Fruit fly (Drosophila melanogaster) whole organism, embryonic: ENCODE results near the gene Syx1A.

Experiments used
- Abd-B ChIP-seq: fragments of 200-800 bp; sonication (Bioruptor generic); optimal IDR thresholded peaks from 2 replicates; lab custom pipeline; 2018; ENCODE audit warnings: missing biosample characterization, mild to moderate bottlenecking, missing genetic modification characterization, moderate library complexity
- Ada2b ChIP-seq: fragments of 200-800 bp; sonication (Bioruptor generic); IDR thresholded peaks from 2 replicates; pipeline ENCODE4 v1.3.6; 2022; ENCODE audit warnings: missing biosample characterization, missing genetic modification characterization
- Bgb ChIP-seq: fragments of 200-800 bp; sonication (Bioruptor generic); IDR thresholded peaks from 2 replicates; pipeline ENCODE4 v1.3.6; 2022; ENCODE audit warnings: missing biosample characterization, missing genetic modification characterization; ENCODE audit not compliant: partially characterized antibody
- BtbVII ChIP-seq: fragments of 200-800 bp; sonication (Bioruptor generic); optimal IDR thresholded peaks from 3 replicates; lab custom pipeline; 2017; ENCODE audit warnings: missing biosample characterization, mild to moderate bottlenecking, missing genetic modification characterization
- CG10209 ChIP-seq: fragments of 200-800 bp; sonication (Bioruptor generic); optimal IDR thresholded peaks from 3 replicates; lab custom pipeline; 2017; ENCODE audit warnings: missing biosample characterization, mild to moderate bottlenecking, missing genetic modification characterization, missing genetic modification reagents
- CG10274 ChIP-seq: fragments of 200-800 bp; sonication (Bioruptor generic); optimal IDR thresholded peaks from 3 replicates; lab custom pipeline; 2017; ENCODE audit warnings: missing biosample characterization, mild to moderate bottlenecking, missing genetic modification characterization
- CG12236 ChIP-seq: fragments of 200-800 bp; sonication (Bioruptor generic); optimal IDR thresholded peaks from 2 replicates; lab custom pipeline; 2016; ENCODE audit warnings: missing biosample characterization, missing genetic modification characterization
- CG12942 ChIP-seq: fragments of 200-800 bp; sonication (Bioruptor generic); optimal IDR thresholded peaks from 3 replicates; lab custom pipeline; 2016; ENCODE audit warnings: missing biosample characterization, missing genetic modification characterization
- CG1529 ChIP-seq: fragments of 200-800 bp; sonication (Bioruptor generic); optimal IDR thresholded peaks from 3 replicates; lab custom pipeline; 2018; ENCODE audit warnings: missing biosample characterization, missing genetic modification characterization
- CG16813 ChIP-seq: fragments of 200-800 bp; sonication (Bioruptor generic); IDR thresholded peaks from 3 replicates; pipeline ENCODE4 v1.3.6; 2022; ENCODE audit warnings: missing biosample characterization, missing genetic modification characterization; ENCODE audit not compliant: partially characterized antibody
- CG18764 ChIP-seq: fragments of 200-800 bp; sonication (Bioruptor generic); optimal IDR thresholded peaks from 3 replicates; lab custom pipeline; 2016; ENCODE audit warnings: missing biosample characterization, missing genetic modification characterization
- CG2129 ChIP-seq: fragments of 200-800 bp; sonication (Bioruptor generic); IDR thresholded peaks from 2 replicates; pipeline ENCODE4 v1.3.6; 2022; ENCODE audit warnings: missing biosample characterization, missing genetic modification characterization; ENCODE audit not compliant: partially characterized antibody
- CG31388 ChIP-seq: fragments of 200-800 bp; sonication (Bioruptor generic); optimal IDR thresholded peaks from 2 replicates; lab custom pipeline; 2016; ENCODE audit warnings: missing biosample characterization, missing genetic modification characterization
- CG6765 ChIP-seq: fragments of 200-800 bp; sonication (Bioruptor generic); optimal IDR thresholded peaks from 3 replicates; lab custom pipeline; 2017; ENCODE audit warnings: missing biosample characterization, mild to moderate bottlenecking, missing genetic modification characterization
- CG6791 ChIP-seq: fragments of 200-800 bp; sonication (Bioruptor generic); IDR thresholded peaks from 3 replicates; pipeline ENCODE4 v1.3.6; 2022; ENCODE audit warnings: missing biosample characterization, missing genetic modification characterization; ENCODE audit not compliant: partially characterized antibody
- CG7271 ChIP-seq: fragments of 200-800 bp; sonication (Bioruptor generic); optimal IDR thresholded peaks from 2 replicates; lab custom pipeline; 2018; ENCODE audit warnings: missing biosample characterization, mild to moderate bottlenecking, missing genetic modification characterization, moderate library complexity
- CG7745 ChIP-seq: fragments of 200-800 bp; sonication (Bioruptor generic); optimal IDR thresholded peaks from 2 replicates; lab custom pipeline; 2018; ENCODE audit warnings: missing biosample characterization, mild to moderate bottlenecking, missing genetic modification characterization, moderate library complexity
- CkIIα-i1 ChIP-seq: fragments of 200-800 bp; sonication (Bioruptor generic); IDR thresholded peaks from 2 replicates; pipeline ENCODE4 v1.3.6; 2022; ENCODE audit warnings: missing biosample characterization, missing genetic modification characterization
- D19A ChIP-seq: fragments of 200-800 bp; optimal IDR thresholded peaks from 3 replicates; lab custom pipeline; 2019; ENCODE audit warnings: missing biosample characterization, mild to moderate bottlenecking, missing genetic modification characterization, moderate library complexity
- Dbx ChIP-seq: fragments of 200-800 bp; sonication (Bioruptor generic); IDR thresholded peaks from 3 replicates; pipeline ENCODE4 v1.3.6; 2022; ENCODE audit warnings: missing biosample characterization, missing genetic modification characterization
- Hr78 ChIP-seq, 2 experiments: fragments of 200-800 bp in 1 of 2; fragments of >200 bp in 1 of 2; sonication (Bioruptor generic) in 1 of 2; optimal IDR thresholded peaks; 2 replicates each; lab custom pipeline; 2017 to 2019; ENCODE audit warnings: missing biosample characterization in 2 of 2, missing genetic modification characterization in 2 of 2, mild to moderate bottlenecking in 1 of 2, moderate library complexity in 1 of 2
- Hsf ChIP-seq: fragments of 200-800 bp; sonication (Bioruptor generic); optimal IDR thresholded peaks from 3 replicates; lab custom pipeline; 2016; ENCODE audit warnings: missing biosample characterization, missing genetic modification characterization
- MESR4 ChIP-seq: fragments of 200-800 bp; sonication (Bioruptor generic); optimal IDR thresholded peaks from 2 replicates; lab custom pipeline; 2018; ENCODE audit warnings: missing biosample characterization, mild to moderate bottlenecking, missing genetic modification characterization, moderate library complexity
- Nf-YB ChIP-seq: fragments of 200-800 bp; sonication (Bioruptor generic); optimal IDR thresholded peaks from 3 replicates; lab custom pipeline; 2019; ENCODE audit warnings: missing biosample characterization, mild to moderate bottlenecking, missing genetic modification characterization, moderate library complexity
- NfI ChIP-seq: fragments of 200-800 bp; sonication (Bioruptor generic); optimal IDR thresholded peaks from 3 replicates; lab custom pipeline; 2018; ENCODE audit warnings: missing biosample characterization, mild to moderate bottlenecking, missing genetic modification characterization, moderate library complexity
- Sin3A ChIP-seq: fragments of >200 bp; optimal IDR thresholded peaks from 2 replicates; lab custom pipeline; 2018
- bigmax ChIP-seq: fragments of 200-800 bp; sonication (Bioruptor generic); optimal IDR thresholded peaks from 2 replicates; lab custom pipeline; 2018; ENCODE audit warnings: missing biosample characterization, mild to moderate bottlenecking, missing genetic modification characterization
- bowl ChIP-seq: fragments of 200-800 bp; sonication (Bioruptor generic); IDR thresholded peaks from 2 replicates; pipeline ENCODE4 v1.3.6; 2022; ENCODE audit warnings: missing biosample characterization, missing genetic modification characterization
- cad ChIP-seq: fragments of >200 bp; optimal IDR thresholded peaks from 2 replicates; lab custom pipeline; 2017; ENCODE audit warnings: missing biosample characterization, missing genetic modification characterization
- crp ChIP-seq, 2 experiments: fragments of 200-800 bp; sonication (Bioruptor generic); optimal IDR thresholded peaks; 2 replicates in 1 of 2; 3 replicates in 1 of 2; lab custom pipeline; 2017; ENCODE audit warnings: missing biosample characterization in 2 of 2, missing genetic modification characterization in 2 of 2, mild to moderate bottlenecking in 1 of 2, moderate library complexity in 1 of 2
- cwo ChIP-seq: fragments of 200-800 bp; sonication (Bioruptor generic); optimal IDR thresholded peaks from 3 replicates; lab custom pipeline; 2017; ENCODE audit warnings: missing biosample characterization, missing genetic modification characterization, mild to moderate bottlenecking, moderate library complexity, missing genetic modification reagents
- exex ChIP-seq: fragments of 200-800 bp; sonication (Bioruptor generic); optimal IDR thresholded peaks from 4 replicates; lab custom pipeline; 2018; ENCODE audit warnings: missing biosample characterization, mild to moderate bottlenecking, missing genetic modification characterization, moderate library complexity
- gfzf ChIP-seq: fragments of 200-800 bp; sonication (Bioruptor generic); optimal IDR thresholded peaks from 2 replicates; lab custom pipeline; 2016; ENCODE audit warnings: missing biosample characterization, mild to moderate bottlenecking, missing genetic modification characterization, moderate library complexity
- grau ChIP-seq: fragments of 200-800 bp; optimal IDR thresholded peaks from 3 replicates; lab custom pipeline; 2019; ENCODE audit warnings: missing biosample characterization, mild to moderate bottlenecking, missing genetic modification characterization, moderate library complexity
- h ChIP-seq: fragments of >200 bp; optimal IDR thresholded peaks from 2 replicates; lab custom pipeline; 2017
- inv ChIP-seq: fragments of 200-800 bp; sonication (Bioruptor generic); IDR thresholded peaks from 2 replicates; pipeline ENCODE4 v1.3.6; 2022; ENCODE audit warnings: missing biosample characterization, missing genetic modification characterization; ENCODE audit not compliant: partially characterized antibody
- phol ChIP-seq: fragments of 200-800 bp; sonication (Bioruptor generic); optimal IDR thresholded peaks from 3 replicates; lab custom pipeline; 2018; ENCODE audit warnings: missing biosample characterization, mild to moderate bottlenecking, missing genetic modification characterization, moderate library complexity
- ro ChIP-seq: fragments of 200-800 bp; sonication (Bioruptor generic); IDR thresholded peaks from 2 replicates; pipeline ENCODE4 v1.3.6; 2022; ENCODE audit warnings: missing biosample characterization, missing genetic modification characterization
- sc ChIP-seq, 3 experiments: fragments of >200 bp in 2 of 3; fragments of 200-800 bp in 1 of 3; sonication (Bioruptor generic) in 1 of 3; optimal IDR thresholded peaks; 2 replicates in 2 of 3; 3 replicates in 1 of 3; lab custom pipeline; 2017; ENCODE audit warnings: mild to moderate bottlenecking in 1 of 3, missing biosample characterization in 1 of 3, missing genetic modification characterization in 1 of 3, missing genetic modification reagents in 1 of 3
- schlank ChIP-seq: fragments of 200-800 bp; sonication (Bioruptor generic); optimal IDR thresholded peaks from 2 replicates; lab custom pipeline; 2018; ENCODE audit warnings: missing biosample characterization, mild to moderate bottlenecking, missing genetic modification characterization
- sob ChIP-seq: fragments of 200-800 bp; sonication (Bioruptor generic); IDR thresholded peaks from 2 replicates; pipeline ENCODE4 v1.3.6; 2022; ENCODE audit warnings: missing biosample characterization, missing genetic modification characterization
- sr ChIP-seq: fragments of 200-800 bp; sonication (Bioruptor generic); IDR thresholded peaks from 3 replicates; pipeline ENCODE4 v1.3.6; 2022; ENCODE audit warnings: missing biosample characterization, missing genetic modification characterization
- tap ChIP-seq: fragments of 200-800 bp; optimal IDR thresholded peaks from 3 replicates; lab custom pipeline; 2019; ENCODE audit warnings: missing biosample characterization, mild to moderate bottlenecking, missing genetic modification characterization, moderate library complexity
- tll ChIP-seq, 2 experiments: fragments of 200-800 bp in 1 of 2; fragments of >200 bp in 1 of 2; sonication (Bioruptor generic) in 1 of 2; optimal IDR thresholded peaks; 2 replicates each; lab custom pipeline; 2017 to 2019; ENCODE audit warnings: missing biosample characterization in 2 of 2, missing genetic modification characterization in 2 of 2, mild to moderate bottlenecking in 1 of 2, moderate library complexity in 1 of 2
- trh ChIP-seq: fragments of 200-800 bp; sonication (Bioruptor generic); optimal IDR thresholded peaks from 2 replicates; lab custom pipeline; 2016; ENCODE audit warnings: missing biosample characterization, missing genetic modification characterization
- usp ChIP-seq: fragments of >200 bp; optimal IDR thresholded peaks from 2 replicates; lab custom pipeline; 2017; ENCODE audit warnings: missing biosample characterization, missing genetic modification characterization
- vnd ChIP-seq: fragments of 200-800 bp; sonication (Bioruptor generic); IDR thresholded peaks from 3 replicates; pipeline ENCODE4 v1.3.6; 2022; ENCODE audit warnings: missing biosample characterization, missing genetic modification characterization; ENCODE audit not compliant: partially characterized antibody
- vvl ChIP-seq: fragments of 200-800 bp; sonication (Bioruptor generic); IDR thresholded peaks from 2 replicates; pipeline ENCODE4 v1.3.6; 2022; ENCODE audit warnings: missing biosample characterization, missing genetic modification characterization

Gene Syx1A

DNA sequence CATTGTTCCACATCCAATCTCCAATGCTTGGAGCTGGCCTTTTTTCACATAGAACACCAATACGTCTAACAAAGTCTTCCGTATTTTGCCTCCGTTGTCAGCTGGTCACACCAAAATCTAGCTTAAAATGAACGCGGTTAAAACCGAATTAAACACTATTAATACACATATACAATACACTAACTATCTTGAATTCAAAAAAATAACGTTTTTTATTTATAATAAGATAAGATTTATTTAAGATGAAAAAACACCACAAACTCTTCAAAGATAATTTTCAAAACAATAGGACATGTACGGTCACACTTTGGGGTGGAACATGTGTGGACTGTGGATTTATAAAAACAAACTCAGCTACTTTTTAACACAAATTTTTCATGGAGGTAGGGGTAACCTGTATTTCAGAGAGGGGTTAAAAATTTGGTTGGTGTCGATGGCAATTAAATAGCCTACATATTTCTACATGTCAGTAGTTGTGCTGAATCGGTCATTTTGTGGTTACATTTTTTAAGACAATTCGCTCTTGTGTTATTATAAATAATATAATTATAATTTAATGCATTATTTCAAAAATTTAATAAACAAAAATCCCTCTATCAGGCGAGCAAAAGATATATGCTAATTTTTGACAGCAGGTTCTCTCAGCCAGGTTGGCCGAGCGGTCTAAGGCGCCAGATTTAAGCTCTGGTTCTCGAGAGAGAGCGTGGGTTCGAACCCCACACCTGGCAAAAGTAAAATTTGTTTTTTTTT is 6.9 kb upstream of the Syx1A start, which contains the start of gene CG13605 (continued):
- peak; percentile 63 for TF ChIP-seq trh (GFP tag; lab: Kevin White, UChicago)
- peak; percentile 66 for TF ChIP-seq Ada2b
- no peak for TF ChIP-seq sr (GFP tag; lab: Robert Waterston, UW)
- peak; percentile 77 for TF ChIP-seq grau
- peak; percentile 79 for TF ChIP-seq NfI
- no peak for TF ChIP-seq usp (GFP tag; lab: Kevin White, UChicago)
- peak; percentile 67 for TF ChIP-seq CG16813 (GFP tag; lab: Robert Waterston, UW)
- peak; percentile 21 for TF ChIP-seq bigmax (GFP tag; lab: Kevin White, UChicago)
- TF ChIP-seq tap (tag; lab: Kevin White, UChicago): peak; percentile 64
- TF ChIP-seq BtbVII: peak; percentile 76
- TF ChIP-seq sob (GFP tag; lab: Robert Waterston, UW): peak; percentile 78
- no peak for TF ChIP-seq CkIIα-i1 (GFP tag; lab: Robert Waterston, UW)
- peak; percentile 54 for TF ChIP-seq Hsf
- peak; percentile 73 for TF ChIP-seq Dbx
- TF ChIP-seq Hr78 (GFP tag; optimal IDR thresholded peaks at IDR 0.05; lab: Kevin White, UChicago): no peak
- no peak for TF ChIP-seq CG7271 (tag; lab: Kevin White, UChicago)
- TF ChIP-seq inv (GFP tag; lab: Robert Waterston, UW): no peak
- TF ChIP-seq h (lab: Kevin White, UChicago): no peak
- no peak for TF ChIP-seq CG12236
- TF ChIP-seq MESR4 (GFP tag; lab: Kevin White, UChicago): peak; percentile 18
- peak; percentile 91 for TF ChIP-seq vvl (GFP tag; lab: Robert Waterston, UW)
- TF ChIP-seq CG10274 (GFP tag; lab: Kevin White, UChicago): peak; percentile 51
- TF ChIP-seq D19A (tag; lab: Kevin White, UChicago): peak; percentile 67
- peak; percentile 52 for TF ChIP-seq Bgb (GFP tag; lab: Robert Waterston, UW)
- TF ChIP-seq CG31388 (GFP tag; lab: Kevin White, UChicago): no peak
- TF ChIP-seq phol (tag; lab: Kevin White, UChicago): peak; percentile 57
- TF ChIP-seq CG6765: peak; percentile 85
- TF ChIP-seq bowl (GFP tag; lab: Robert Waterston, UW): 0 out of 2 replicates have a peak, but pooled peaks have one; percentile 13
- peak; percentile 33 for TF ChIP-seq Nf-YB (GFP tag; lab: Kevin White, UChicago)
- TF ChIP-seq CG2129 (GFP tag; lab: Robert Waterston, UW): no peak
- peak; percentile 80 for TF ChIP-seq CG10209 (GFP tag; lab: Kevin White, UChicago)
- peak; percentile 50 for TF ChIP-seq Abd-B (GFP tag; lab: Kevin White, UChicago)
- peak; percentile 62 for TF ChIP-seq CG12942
- no peak for TF ChIP-seq ro (GFP tag; lab: Robert Waterston, UW)
- peak; percentile 34 for TF ChIP-seq Sin3A (lab: Kevin White, UChicago)
- TF ChIP-seq CG7745 (tag; lab: Kevin White, UChicago): peak; percentile 65
- TF ChIP-seq sc (optimal IDR thresholded peaks at IDR 0.05; lab: Kevin White, UChicago): no peak
- TF ChIP-seq sc (GFP tag; optimal IDR thresholded peaks at IDR 0.05; lab: Kevin White, UChicago): peak; percentile 58
- TF ChIP-seq vnd (GFP tag; lab: Robert Waterston, UW): no peak
- TF ChIP-seq cwo (GFP tag; lab: Kevin White, UChicago): peak; percentile 74
- no peak for TF ChIP-seq cad (GFP tag; lab: Kevin White, UChicago)
- TF ChIP-seq schlank (tag; lab: Kevin White, UChicago): peak; percentile 55
- TF ChIP-seq CG1529 (GFP tag; lab: Kevin White, UChicago): peak; percentile 24
- peak; percentile 55 for TF ChIP-seq exex
- no peak for TF ChIP-seq tll (GFP tag; optimal IDR thresholded peaks at IDR 0.05; lab: Kevin White, UChicago)
- no peak for TF ChIP-seq crp (GFP tag; optimal IDR thresholded peaks at IDR 0.05; lab: Kevin White, UChicago)
- peak; percentile 84 for TF ChIP-seq gfzf
- peak; percentile 48; the same call in 2 of the 3 replicates for TF ChIP-seq CG6791
- TF ChIP-seq CG18764 (GFP tag; lab: Kevin White, UChicago): peak; percentile 56
